In genomic region chrII:3523547-3523946, ce11 we compare ENCODE assay signal across 4 worm cellular contexts.
TF ChIP-seq lines count a peak whose summit lies in the region.
"Not testable (repeated sequence)": the region's sequence is repeated elsewhere in the genome, so short reads cannot be mapped to it uniquely, and the experiment has no call there.

No protein-coding gene starts in this region.

TF ChIP-seq in whole organism, L1 larva, 84 proteins besides CTCF, POLR2A, EP300 and RAD21 (continued from another document and continues in another):
- TF ChIP-seq nhr-77 (tag; optimal IDR thresholded peaks at IDR 0.05; lab: Kevin White, UChicago): peak; percentile 87
- peak; percentile 25 for TF ChIP-seq fos-1 (tag; optimal IDR thresholded peaks at IDR 0.05; lab: Kevin White, UChicago)
- TF ChIP-seq pax-3 (tag; optimal IDR thresholded peaks at IDR 0.05; lab: Kevin White, UChicago): peak; percentile 77
- peak; percentile 73 for TF ChIP-seq swsn-7 (tag; optimal IDR thresholded peaks at IDR 0.05; lab: Kevin White, UChicago)
- TF ChIP-seq lin-14 (GFP tag; optimal IDR thresholded peaks at IDR 0.05; lab: Kevin White, UChicago): peak; percentile 81
- TF ChIP-seq tbx-2 (tag; optimal IDR thresholded peaks at IDR 0.05; lab: Kevin White, UChicago): peak; percentile 74
- TF ChIP-seq F16B12.6 (tag; optimal IDR thresholded peaks at IDR 0.05; lab: Kevin White, UChicago): peak; percentile 80
- peak; percentile 57; the same call in 1 of the 2 replicates for TF ChIP-seq unc-98 (GFP tag; IDR thresholded peaks at IDR 0.05; lab: Robert Waterston, UW)
- peak; percentile 79 for TF ChIP-seq nhr-20 (tag; optimal IDR thresholded peaks at IDR 0.05; lab: Kevin White, UChicago)
- TF ChIP-seq C16A3.4 (tag; optimal IDR thresholded peaks at IDR 0.05; lab: Kevin White, UChicago): peak; percentile 51
- peak; percentile 13 for TF ChIP-seq snpc-4 (tag; optimal IDR thresholded peaks at IDR 0.05; lab: Kevin White, UChicago)
- peak; percentile 61 for TF ChIP-seq lin-13 (GFP tag; optimal IDR thresholded peaks at IDR 0.05; lab: Kevin White, UChicago)
- TF ChIP-seq lin-15B (tag; optimal IDR thresholded peaks at IDR 0.05; lab: Kevin White, UChicago): peak; percentile 84
- TF ChIP-seq fkh-8 (tag; optimal IDR thresholded peaks at IDR 0.05; lab: Kevin White, UChicago): peak; percentile 79
- peak; percentile 39 for TF ChIP-seq irx-1 (tag; optimal IDR thresholded peaks at IDR 0.05; lab: Kevin White, UChicago)
- peak; percentile 43 for TF ChIP-seq fkh-10 (GFP tag; optimal IDR thresholded peaks at IDR 0.05; lab: Kevin White, UChicago)
- peak; percentile 69 for TF ChIP-seq xbp-1 (tag; optimal IDR thresholded peaks at IDR 0.05; lab: Kevin White, UChicago)
- TF ChIP-seq fkh-4 (tag; optimal IDR thresholded peaks at IDR 0.05; lab: Kevin White, UChicago; ENCODE audit: borderline replicate concordance): peak; percentile 18
- peak; percentile 40 for TF ChIP-seq nhr-90 (tag; optimal IDR thresholded peaks at IDR 0.05; lab: Kevin White, UChicago; ENCODE audit: poor library complexity)
- peak; percentile 84 for TF ChIP-seq nhr-47 (tag; optimal IDR thresholded peaks at IDR 0.05; lab: Kevin White, UChicago)
- peak in 1 of 2 experiments; percentile 27 for TF ChIP-seq mdl-1 (tag; optimal IDR thresholded peaks at IDR 0.05; lab: Kevin White, UChicago)
- peak; percentile 83 for TF ChIP-seq grh-1 (GFP tag; IDR thresholded peaks at IDR 0.05; lab: Robert Waterston, UW)
- TF ChIP-seq unc-86 (tag; optimal IDR thresholded peaks at IDR 0.05; lab: Kevin White, UChicago): peak; percentile 57
- peak; percentile 88 for TF ChIP-seq nhr-71 (tag; optimal IDR thresholded peaks at IDR 0.05; lab: Kevin White, UChicago)
- peak; percentile 45 for TF ChIP-seq egl-13 (tag; optimal IDR thresholded peaks at IDR 0.05; lab: Kevin White, UChicago)
- TF ChIP-seq isw-1 (GFP tag; IDR thresholded peaks at IDR 0.05; lab: Robert Waterston, UW): peak; percentile 81
- TF ChIP-seq dpl-1 (GFP tag; optimal IDR thresholded peaks at IDR 0.05; lab: Kevin White, UChicago): peak; percentile 47 to 73 (median 67)
- TF ChIP-seq efl-1 (optimal IDR thresholded peaks at IDR 0.05; lab: Kevin White, UChicago): peak; percentile 71 to 79
- peak; percentile 66 to 97 for TF ChIP-seq efl-1 (GFP tag; optimal IDR thresholded peaks at IDR 0.05 in 1 of 2; lab: Kevin White, UChicago)
- peak; percentile 88 for TF ChIP-seq nhr-19 (GFP tag; conservative IDR thresholded peaks at IDR 0.05; lab: Robert Waterston, UW)
- TF ChIP-seq mep-1 (tag; optimal IDR thresholded peaks at IDR 0.05; lab: Kevin White, UChicago): peak; percentile 45
- TF ChIP-seq lsy-2 (tag; optimal IDR thresholded peaks at IDR 0.05; lab: Kevin White, UChicago): peak; percentile 94 to 97

TF ChIP-seq in whole organism, L2 larva, 48 proteins besides CTCF, POLR2A, EP300 and RAD21 (continued from another document):
- peak; percentile 55 for TF ChIP-seq sma-9 (GFP tag; optimal IDR thresholded peaks at IDR 0.05; lab: Kevin White, UChicago)
- not testable (repeated sequence) for TF ChIP-seq sma-9 (tag; optimal IDR thresholded peaks at IDR 0.05; lab: Kevin White, UChicago)
- TF ChIP-seq unc-55 (GFP tag; optimal IDR thresholded peaks at IDR 0.05; lab: Kevin White, UChicago): peak; percentile 87
- TF ChIP-seq C34F6.9 (tag; optimal IDR thresholded peaks at IDR 0.05; lab: Kevin White, UChicago): peak; percentile 68

TF ChIP-seq in whole organism, L4 larva, 104 proteins besides CTCF, POLR2A, EP300 and RAD21 (continued from another document):
- TF ChIP-seq mes-2 (tag; optimal IDR thresholded peaks at IDR 0.05; lab: Kevin White, UChicago; ENCODE audit: poor library complexity, severe bottlenecking) (peak; percentile 66), hmg-1.1 (GFP tag; IDR thresholded peaks at IDR 0.05; lab: Robert Waterston, UW) (peak; percentile 87), aha-1 (tag; lab: Kevin White, UChicago) (peak; percentile 81), zfp-2 (tag; optimal IDR thresholded peaks at IDR 0.05; lab: Kevin White, UChicago) (peak; percentile 53), lin-38 (GFP tag; IDR thresholded peaks at IDR 0.05; lab: Robert Waterston, UW) (peak; percentile 96), pha-4 (GFP tag; IDR thresholded peaks at IDR 0.05; lab: Robert Waterston, UW) (peak; percentile 75), madf-9 (GFP tag; conservative IDR thresholded peaks at IDR 0.05; lab: Robert Waterston, UW) (peak; percentile 63; the same call in 1 of the 2 replicates), dmd-9 (GFP tag; IDR thresholded peaks at IDR 0.05; lab: Robert Waterston, UW) (0 out of 2 replicates have a peak, but pooled peaks have one; percentile 63), vab-7 (GFP tag; IDR thresholded peaks at IDR 0.05; lab: Robert Waterston, UW) (peak; percentile 70), rbr-2 (tag; optimal IDR thresholded peaks at IDR 0.05; lab: Kevin White, UChicago) (peak; percentile 83), dpl-1 (GFP tag; optimal IDR thresholded peaks at IDR 0.05; lab: Kevin White, UChicago) (peak; percentile 41), hlh-30 (tag; optimal IDR thresholded peaks at IDR 0.05; lab: Kevin White, UChicago; ENCODE audit: insufficient read depth) (peak; percentile 31), lin-29 (GFP tag; IDR thresholded peaks at IDR 0.05; lab: Robert Waterston, UW) (peak; percentile 74), nhr-42 (GFP tag; IDR thresholded peaks at IDR 0.05; lab: Robert Waterston, UW) (peak; percentile 79), zfp-3 (GFP tag; conservative IDR thresholded peaks at IDR 0.05; lab: Robert Waterston, UW) (peak; percentile 47; the same call in 1 of the 2 replicates), T26A8.4 (GFP tag; IDR thresholded peaks at IDR 0.05; lab: Robert Waterston, UW) (peak; percentile 44; the same call in 1 of the 2 replicates), saeg-2 (GFP tag; IDR thresholded peaks at IDR 0.05; lab: Robert Waterston, UW) (0 out of 2 replicates have a peak, but pooled peaks have one; percentile 33), dmd-6 (GFP tag; IDR thresholded peaks at IDR 0.05; lab: Robert Waterston, UW) (peak; percentile 80), ceh-20 (GFP tag; IDR thresholded peaks at IDR 0.05; lab: Robert Waterston, UW) (peak; percentile 72; the same call in 1 of the 2 replicates), ctbp-1 (GFP tag; IDR thresholded peaks at IDR 0.05; lab: Robert Waterston, UW) (peak; percentile 55; the same call in 1 of the 2 replicates), hif-1 (tag; optimal IDR thresholded peaks at IDR 0.05; lab: Kevin White, UChicago) (peak in 1 of 2 experiments; percentile 39), Y75B8A.6 (GFP tag; IDR thresholded peaks at IDR 0.05; lab: Robert Waterston, UW) (0 out of 2 replicates have a peak, but pooled peaks have one; percentile 40), nhr-11 (tag; optimal IDR thresholded peaks at IDR 0.05; lab: Kevin White, UChicago) (peak; percentile 57), egl-43 (GFP tag; IDR thresholded peaks at IDR 0.05; lab: Robert Waterston, UW) (0 out of 2 replicates have a peak, but pooled peaks have one; percentile 45)
- TF ChIP-seq pha-4 (tag; optimal IDR thresholded peaks at IDR 0.05; lab: Kevin White, UChicago): not testable (repeated sequence)

TF ChIP-seq in whole organism, young adult, 124 proteins besides CTCF, POLR2A, EP300 and RAD21 (continued from another document):
- peak; percentile 96 for TF ChIP-seq mcd-1 (GFP tag; IDR thresholded peaks at IDR 0.05; lab: Robert Waterston, UW)
